Worm (Caenorhabditis elegans) whole organism, L2 larva: ENCODE measurements around the gene arg-1.

ENCODE experiments used
- ZK546.5 ChIP-seq: sonication (generic microtip); optimal IDR thresholded peaks from 2 replicates; lab custom pipeline; 2017; ENCODE audit warnings: missing biosample characterization, missing genetic modification characterization
- aly-2 ChIP-seq: fragments of 150-350 bp; optimal IDR thresholded peaks from 2 replicates; lab custom pipeline; 2014; ENCODE audit warnings: missing biosample characterization, missing genetic modification characterization
- crh-2 ChIP-seq: sonication (generic microtip); optimal IDR thresholded peaks from 2 replicates; lab custom pipeline; 2017; ENCODE audit warnings: missing biosample characterization, missing genetic modification characterization
- fos-1 ChIP-seq: fragments of 150-350 bp; optimal IDR thresholded peaks from 2 replicates; lab custom pipeline; 2014; ENCODE audit warnings: missing biosample characterization, missing genetic modification characterization
- mbf-1 ChIP-seq: sonication (generic microtip); optimal IDR thresholded peaks from 2 replicates; lab custom pipeline; 2017; ENCODE audit warnings: missing biosample characterization, missing genetic modification characterization
- nhr-6 ChIP-seq: fragments of 150-350 bp; optimal IDR thresholded peaks from 2 replicates; lab custom pipeline; 2014; ENCODE audit warnings: missing biosample characterization, missing genetic modification characterization
- unc-39 ChIP-seq: fragments of 150-350 bp; optimal IDR thresholded peaks from 2 replicates; lab custom pipeline; 2014; ENCODE audit warnings: missing biosample characterization, missing genetic modification characterization
- zag-1 ChIP-seq: fragments of 150-350 bp; optimal IDR thresholded peaks from 2 replicates; lab custom pipeline; 2014; ENCODE audit warnings: missing biosample characterization, missing genetic modification characterization
- ztf-11 ChIP-seq: sonication (generic microtip); optimal IDR thresholded peaks from 2 replicates; lab custom pipeline; 2017; ENCODE audit warnings: missing biosample characterization, missing genetic modification characterization

ce11 chrX:1791095-1791494 is 4.4 kb downstream of the arg-1 start:
- TF ChIP-seq mbf-1 = no peak
- no peak for TF ChIP-seq ZK546.5 (tag; lab: Kevin White, UChicago)
- no peak for TF ChIP-seq nhr-6 (tag; lab: Kevin White, UChicago)
- no peak for TF ChIP-seq zag-1
- TF ChIP-seq ztf-11 (tag; lab: Kevin White, UChicago) = no peak
- TF ChIP-seq crh-2 (tag; lab: Kevin White, UChicago) = no peak
- no peak for TF ChIP-seq aly-2 (tag; lab: Kevin White, UChicago)
- no peak for TF ChIP-seq fos-1
- no peak for TF ChIP-seq unc-39
